Fruit fly (Drosophila melanogaster) whole organism, pupa: Measurements from ENCODE around the gene PIG-L.

ENCODE experiments used
- CG10348 ChIP-seq: fragments of 200-800 bp; sonication (Bioruptor generic); IDR thresholded peaks from 2 replicates; pipeline ENCODE4 v1.3.6; 2022; ENCODE audit warnings: missing biosample characterization, missing genetic modification characterization
- CG12605 ChIP-seq: fragments of 200-800 bp; sonication (Bioruptor generic); IDR thresholded peaks from 2 replicates; pipeline ENCODE4 v1.3.6; 2022; ENCODE audit warnings: missing biosample characterization, missing genetic modification characterization
- CG13204 ChIP-seq: fragments of 200-800 bp; sonication (Bioruptor generic); optimal IDR thresholded peaks from 2 replicates; lab custom pipeline; 2018; ENCODE audit warnings: missing biosample characterization, mild to moderate bottlenecking, missing genetic modification characterization, moderate library complexity
- CG14655 ChIP-seq: fragments of 200-800 bp; sonication (Bioruptor generic); optimal IDR thresholded peaks from 3 replicates; lab custom pipeline; 2017; ENCODE audit warnings: mild to moderate bottlenecking, missing biosample characterization, missing genetic modification reagents, missing genetic modification characterization
- CG15710 ChIP-seq: fragments of 200-800 bp; sonication (Bioruptor generic); optimal IDR thresholded peaks from 2 replicates; lab custom pipeline; 2018; ENCODE audit warnings: missing biosample characterization, mild to moderate bottlenecking, missing genetic modification characterization, moderate library complexity
- CG17806 ChIP-seq: fragments of 200-800 bp; sonication (Bioruptor generic); optimal IDR thresholded peaks from 2 replicates; lab custom pipeline; 2018; ENCODE audit warnings: missing biosample characterization, mild to moderate bottlenecking, missing genetic modification characterization, moderate library complexity
- CG32121 ChIP-seq: fragments of 200-800 bp; sonication (Bioruptor generic); IDR thresholded peaks from 2 replicates; pipeline ENCODE4 v1.3.6; 2022; ENCODE audit warnings: missing biosample characterization, missing genetic modification characterization
- CG34367 ChIP-seq: fragments of 200-800 bp; sonication (Bioruptor generic); optimal IDR thresholded peaks from 2 replicates; lab custom pipeline; 2018; ENCODE audit warnings: missing biosample characterization, mild to moderate bottlenecking, missing genetic modification characterization
- CG4496 ChIP-seq: fragments of 200-800 bp; sonication (Bioruptor generic); IDR thresholded peaks from 3 replicates; pipeline ENCODE4 v1.3.6; 2022; ENCODE audit warnings: missing biosample characterization, missing genetic modification characterization
- CG8159 ChIP-seq: fragments of 200-800 bp; sonication (Bioruptor generic); optimal IDR thresholded peaks from 3 replicates; lab custom pipeline; 2018; ENCODE audit warnings: missing biosample characterization, mild to moderate bottlenecking, missing genetic modification characterization, moderate library complexity
- CG8301 ChIP-seq: fragments of 200-800 bp; sonication (Bioruptor generic); optimal IDR thresholded peaks from 2 replicates; lab custom pipeline; 2018; ENCODE audit warnings: missing biosample characterization, mild to moderate bottlenecking, missing genetic modification characterization
- CG9948 ChIP-seq: fragments of 200-800 bp; sonication (Bioruptor generic); optimal IDR thresholded peaks from 2 replicates; lab custom pipeline; 2018; ENCODE audit warnings: missing biosample characterization, mild to moderate bottlenecking, missing genetic modification characterization, moderate library complexity
- D1 ChIP-seq: fragments of 200-800 bp; sonication (Bioruptor generic); optimal IDR thresholded peaks from 2 replicates; lab custom pipeline; 2018; ENCODE audit warnings: missing biosample characterization, mild to moderate bottlenecking, missing genetic modification characterization, moderate library complexity
- EcR ChIP-seq: fragments of 200-800 bp; sonication (Bioruptor generic); optimal IDR thresholded peaks from 3 replicates; lab custom pipeline; 2019; ENCODE audit warnings: missing biosample characterization, missing genetic modification characterization, mild to moderate bottlenecking, moderate library complexity, missing genetic modification reagents
- Ets98B ChIP-seq: fragments of 200-800 bp; sonication (Bioruptor generic); IDR thresholded peaks from 2 replicates; pipeline ENCODE4 v1.3.6; 2022; ENCODE audit warnings: missing biosample characterization, missing genetic modification characterization
- Pif1A ChIP-seq: fragments of 200-800 bp; sonication (Bioruptor generic); optimal IDR thresholded peaks from 3 replicates; lab custom pipeline; 2016; ENCODE audit warnings: missing biosample characterization, missing genetic modification characterization
- Pif1B ChIP-seq: fragments of 200-800 bp; sonication (Bioruptor generic); optimal IDR thresholded peaks from 3 replicates; lab custom pipeline; 2016; ENCODE audit warnings: missing biosample characterization, missing genetic modification characterization
- Snoo ChIP-seq: fragments of 200-800 bp; sonication (Bioruptor generic); optimal IDR thresholded peaks from 3 replicates; lab custom pipeline; 2017; ENCODE audit warnings: missing biosample characterization, mild to moderate bottlenecking, missing genetic modification characterization, inconsistent platforms
- fd96Ca ChIP-seq: fragments of 200-800 bp; sonication (Bioruptor generic); IDR thresholded peaks from 3 replicates; pipeline ENCODE4 v1.3.6; 2022; ENCODE audit warnings: missing biosample characterization, missing genetic modification characterization
- gl ChIP-seq: fragments of 200-800 bp; sonication (Bioruptor generic); optimal IDR thresholded peaks from 2 replicates; lab custom pipeline; 2018; ENCODE audit warnings: missing biosample characterization, mild to moderate bottlenecking, missing genetic modification characterization
- rn ChIP-seq: fragments of 200-800 bp; sonication (Bioruptor generic); IDR thresholded peaks from 2 replicates; pipeline ENCODE4 v1.3.6; 2022; ENCODE audit warnings: missing biosample characterization, missing genetic modification characterization

Gene PIG-L

dm6 chr3R:20021152-20021769, at the start of gene PIG-L, which contains the start of gene psidin:
Gene PIG-L (minus strand): TSS chr3R:20021338.
Gene psidin (plus strand): TSS chr3R:20021704.
- TF ChIP-seq CG4496 (GFP tag; lab: Robert Waterston, UW) = peak; percentile 39; the same call in 2 of the 3 replicates
- peak; percentile 30; the same call in 1 of the 2 replicates for TF ChIP-seq Ets98B
- TF ChIP-seq CG14655 (GFP tag; lab: Kevin White, UChicago) = no peak
- TF ChIP-seq CG10348 (GFP tag; lab: Robert Waterston, UW) = no peak
- peak; percentile 51 for TF ChIP-seq CG8301 (tag; lab: Kevin White, UChicago)
- TF ChIP-seq CG13204 (GFP tag; lab: Kevin White, UChicago) = no peak
- TF ChIP-seq EcR (GFP tag; lab: Kevin White, UChicago) = no peak
- peak; percentile 72 for TF ChIP-seq CG8159 (tag; lab: Kevin White, UChicago)
- TF ChIP-seq CG12605 (GFP tag; lab: Robert Waterston, UW) = peak; percentile 52
- peak; percentile 83 for TF ChIP-seq CG34367
- peak; percentile 23 for TF ChIP-seq rn (GFP tag; lab: Robert Waterston, UW)
- TF ChIP-seq CG17806 (tag; lab: Kevin White, UChicago) = peak; percentile 46
- TF ChIP-seq CG9948 (tag; lab: Kevin White, UChicago) = peak; percentile 81
- no peak for TF ChIP-seq gl (tag; lab: Kevin White, UChicago)
- no peak for TF ChIP-seq D1 (tag; lab: Kevin White, UChicago)
- no peak for TF ChIP-seq Pif1A (GFP tag; lab: Kevin White, UChicago)
- peak; percentile 66 for TF ChIP-seq CG32121 (GFP tag; lab: Robert Waterston, UW)
- peak; percentile 62; the same call in 2 of the 3 replicates for TF ChIP-seq fd96Ca (GFP tag; lab: Robert Waterston, UW)
- TF ChIP-seq CG15710 = peak; percentile 88
- TF ChIP-seq Snoo (tag; lab: Kevin White, UChicago) = peak; percentile 85
- no peak for TF ChIP-seq Pif1B (GFP tag; lab: Kevin White, UChicago)

dm6 chr3R:20066435-20066834, 45.3 kb upstream of the PIG-L start:
- TF ChIP-seq CG8301 (tag; lab: Kevin White, UChicago) = no peak
- TF ChIP-seq Pif1B (GFP tag; lab: Kevin White, UChicago) = no peak
- TF ChIP-seq fd96Ca (GFP tag; lab: Robert Waterston, UW) = no peak
- TF ChIP-seq CG9948 (tag; lab: Kevin White, UChicago) = no peak
- no peak for TF ChIP-seq D1 (tag; lab: Kevin White, UChicago)
- no peak for TF ChIP-seq CG8159 (tag; lab: Kevin White, UChicago)
- TF ChIP-seq CG15710 = no peak
- TF ChIP-seq Pif1A (GFP tag; lab: Kevin White, UChicago) = no peak
- no peak for TF ChIP-seq CG17806 (tag; lab: Kevin White, UChicago)
- TF ChIP-seq CG10348 (GFP tag; lab: Robert Waterston, UW) = no peak
- no peak for TF ChIP-seq CG14655 (GFP tag; lab: Kevin White, UChicago)
- no peak for TF ChIP-seq rn (GFP tag; lab: Robert Waterston, UW)
- no peak for TF ChIP-seq Snoo (tag; lab: Kevin White, UChicago)
- no peak for TF ChIP-seq gl (tag; lab: Kevin White, UChicago)
- TF ChIP-seq Ets98B = no peak
- no peak for TF ChIP-seq CG12605 (GFP tag; lab: Robert Waterston, UW)
- no peak for TF ChIP-seq CG34367
- TF ChIP-seq CG13204 (GFP tag; lab: Kevin White, UChicago) = no peak
- no peak for TF ChIP-seq CG4496 (GFP tag; lab: Robert Waterston, UW)
- TF ChIP-seq, all 21 proteins: peak for 0

- TF ChIP-seq CG15710 (no peak), CG9948 (tag; lab: Kevin White, UChicago) (no peak), CG34367 (no peak), fd96Ca (GFP tag; lab: Robert Waterston, UW) (no peak), CG12605 (GFP tag; lab: Robert Waterston, UW) (no peak), Snoo (tag; lab: Kevin White, UChicago) (no peak), D1 (tag; lab: Kevin White, UChicago) (no peak), CG32121 (GFP tag; lab: Robert Waterston, UW) (no peak), CG8301 (tag; lab: Kevin White, UChicago) (no peak), CG4496 (GFP tag; lab: Robert Waterston, UW) (no peak), EcR (GFP tag; lab: Kevin White, UChicago) (no peak), rn (GFP tag; lab: Robert Waterston, UW) (no peak), Pif1B (GFP tag; lab: Kevin White, UChicago) (no peak), CG13204 (GFP tag; lab: Kevin White, UChicago) (no peak)
Observed at dm6 chr3R:20059650-20060049, 38.5 kb upstream of the PIG-L start, which contains the start of gene CG4390. Gene CG4390 (minus strand): TSS chr3R:20059750.

DNA sequence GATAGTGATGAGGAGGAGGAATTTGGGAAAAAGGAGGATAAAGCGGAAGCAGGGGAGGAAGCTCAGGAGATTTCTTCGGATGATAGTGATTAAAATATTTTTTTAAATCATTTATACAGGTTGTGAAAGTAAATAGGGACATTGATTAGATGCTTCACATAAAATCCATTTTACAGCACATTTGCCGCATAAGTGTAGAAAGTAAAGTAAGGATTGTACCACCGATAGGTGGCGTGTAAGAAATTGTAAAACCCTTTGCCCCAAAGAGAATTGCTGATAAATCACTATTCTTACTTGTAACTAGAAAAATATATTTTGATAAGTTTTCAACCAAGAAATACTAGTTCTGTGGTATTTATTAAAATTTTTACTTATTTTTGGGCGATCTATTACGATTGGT, 37.8 kb upstream of the PIG-L start:
- no peak for TF ChIP-seq CG13204 (GFP tag; lab: Kevin White, UChicago)
- no peak for TF ChIP-seq CG10348 (GFP tag; lab: Robert Waterston, UW)
- no peak for TF ChIP-seq gl (tag; lab: Kevin White, UChicago)
- no peak for TF ChIP-seq CG14655 (GFP tag; lab: Kevin White, UChicago)
- no peak for TF ChIP-seq fd96Ca (GFP tag; lab: Robert Waterston, UW)
- TF ChIP-seq Pif1B (GFP tag; lab: Kevin White, UChicago) = no peak
- TF ChIP-seq CG9948 (tag; lab: Kevin White, UChicago) = no peak
- TF ChIP-seq CG15710 = no peak
- no peak for TF ChIP-seq CG8301 (tag; lab: Kevin White, UChicago)
- no peak for TF ChIP-seq CG34367
- TF ChIP-seq rn (GFP tag; lab: Robert Waterston, UW) = no peak
- no peak for TF ChIP-seq CG12605 (GFP tag; lab: Robert Waterston, UW)
- no peak for TF ChIP-seq CG32121 (GFP tag; lab: Robert Waterston, UW)
- TF ChIP-seq Ets98B = no peak
- TF ChIP-seq CG8159 (tag; lab: Kevin White, UChicago) = no peak
- no peak for TF ChIP-seq CG17806 (tag; lab: Kevin White, UChicago)
- no peak for TF ChIP-seq Snoo (tag; lab: Kevin White, UChicago)
- TF ChIP-seq D1 (tag; lab: Kevin White, UChicago) = no peak
